Worm (Caenorhabditis elegans) whole organism, L1 larva: Measurements from ENCODE around the gene acs-7.

ENCODE experiments used
- C34B4.2 ChIP-seq: sonication (generic microtip); optimal IDR thresholded peaks from 2 replicates; lab custom pipeline; 2017; ENCODE audit warnings: mild to moderate bottlenecking, missing genetic modification characterization, missing compliant biosample characterization
- F16B12.6 ChIP-seq: fragments of 150-350 bp; optimal IDR thresholded peaks from 2 replicates; lab custom pipeline; 2014; ENCODE audit warnings: missing biosample characterization, missing genetic modification characterization
- Y116A8C.19 ChIP-seq: sonication (generic microtip); optimal IDR thresholded peaks from 2 replicates; lab custom pipeline; 2016; ENCODE audit warnings: missing compliant biosample characterization, missing genetic modification characterization, borderline replicate concordance
- alr-1 ChIP-seq: fragments of 200-800 bp; sonication (Bioruptor generic); optimal IDR thresholded peaks from 2 replicates; lab custom pipeline; 2018; ENCODE audit warnings: borderline replicate concordance, mild to moderate bottlenecking, missing genetic modification characterization, missing compliant biosample characterization
- aly-2 ChIP-seq: fragments of 150-350 bp; optimal IDR thresholded peaks from 2 replicates; lab custom pipeline; 2014; ENCODE audit warnings: missing biosample characterization, missing genetic modification characterization
- blmp-1 ChIP-seq: fragments of 150-350 bp; optimal IDR thresholded peaks from 2 replicates; lab custom pipeline; 2014; ENCODE audit warnings: missing biosample characterization, missing genetic modification characterization
- ceh-63 ChIP-seq: fragments of 200-800 bp; sonication (Bioruptor generic); optimal IDR thresholded peaks from 2 replicates; lab custom pipeline; 2018; ENCODE audit warnings: mild to moderate bottlenecking, missing genetic modification characterization, missing compliant biosample characterization
- ces-1 ChIP-seq: fragments of 150-350 bp; optimal IDR thresholded peaks from 2 replicates; lab custom pipeline; 2014; ENCODE audit warnings: missing biosample characterization, missing genetic modification reagents, missing genetic modification characterization
- dsc-1 ChIP-seq: sonication (generic microtip); optimal IDR thresholded peaks from 2 replicates; lab custom pipeline; 2016; ENCODE audit warnings: mild to moderate bottlenecking, missing genetic modification characterization, missing compliant biosample characterization
- efl-1 ChIP-seq, 4 experiments: fragments of 150-350 bp; optimal IDR thresholded peaks in 3 of 4; peaks in 1 of 4; 1 replicate in 1 of 4; 2 replicates in 3 of 4; lab custom pipeline; 2014; ENCODE audit warnings: missing biosample characterization in 2 of 4, missing genetic modification characterization in 2 of 4, missing genetic modification reagents in 2 of 4
- elt-2 ChIP-seq: sonication (generic microtip); optimal IDR thresholded peaks from 2 replicates; lab custom pipeline; 2016; ENCODE audit warnings: missing genetic modification characterization, mild to moderate bottlenecking, inconsistent platforms, missing compliant biosample characterization, missing genetic modification reagents
- ets-5 ChIP-seq: fragments of 200-800 bp; sonication (Bioruptor generic); IDR thresholded peaks from 2 replicates; pipeline ENCODE4 v1.3.6; 2022; ENCODE audit warnings: missing genetic modification characterization, missing compliant biosample characterization
- fkh-10 ChIP-seq: sonication (generic microtip); optimal IDR thresholded peaks from 2 replicates; lab custom pipeline; 2017; ENCODE audit warnings: missing biosample characterization, missing genetic modification reagents, missing genetic modification characterization
- fkh-4 ChIP-seq: sonication (generic microtip); optimal IDR thresholded peaks from 2 replicates; lab custom pipeline; 2016; ENCODE audit warnings: missing compliant biosample characterization, missing genetic modification characterization, borderline replicate concordance
- fkh-8 ChIP-seq: sonication (generic microtip); optimal IDR thresholded peaks from 2 replicates; lab custom pipeline; 2016; ENCODE audit warnings: mild to moderate bottlenecking, missing genetic modification characterization, missing compliant biosample characterization
- fos-1 ChIP-seq: fragments of 150-350 bp; optimal IDR thresholded peaks from 2 replicates; lab custom pipeline; 2014; ENCODE audit warnings: missing biosample characterization, missing genetic modification characterization
- grh-1 ChIP-seq: fragments of 200-800 bp; sonication (Bioruptor generic); IDR thresholded peaks from 2 replicates; pipeline ENCODE4 v1.3.6; 2022; ENCODE audit warnings: missing genetic modification reagents, missing genetic modification characterization, missing compliant biosample characterization
- hlh-17 ChIP-seq: fragments of 200-800 bp; sonication (Bioruptor generic); optimal IDR thresholded peaks from 2 replicates; lab custom pipeline; 2018; ENCODE audit warnings: missing genetic modification characterization, mild to moderate bottlenecking, missing compliant biosample characterization, moderate library complexity, borderline replicate concordance
- hlh-4 ChIP-seq: sonication (generic microtip); optimal IDR thresholded peaks from 2 replicates; lab custom pipeline; 2016; ENCODE audit warnings: mild to moderate bottlenecking, missing genetic modification characterization, missing compliant biosample characterization
- hpl-2 ChIP-seq: fragments of 150-350 bp; optimal IDR thresholded peaks from 2 replicates; lab custom pipeline; 2014; ENCODE audit warnings: missing biosample characterization, missing genetic modification reagents, missing genetic modification characterization
- jun-1 ChIP-seq: fragments of 150-350 bp; optimal IDR thresholded peaks from 2 replicates; lab custom pipeline; 2014; ENCODE audit warnings: missing biosample characterization, missing genetic modification reagents, missing genetic modification characterization
- lin-13 ChIP-seq: fragments of 150-350 bp; optimal IDR thresholded peaks from 2 replicates; lab custom pipeline; 2014; ENCODE audit warnings: missing biosample characterization, missing genetic modification reagents, missing genetic modification characterization
- lin-14 ChIP-seq: fragments of 200-800 bp; sonication (Bioruptor generic); optimal IDR thresholded peaks from 2 replicates; lab custom pipeline; 2018; ENCODE audit warnings: mild to moderate bottlenecking, missing genetic modification characterization, moderate library complexity, missing compliant biosample characterization
- lin-35 ChIP-seq, 2 experiments: fragments of 150-350 bp; optimal IDR thresholded peaks; 2 replicates each; lab custom pipeline; 2014; ENCODE audit warnings: missing biosample characterization in 2 of 2, missing genetic modification characterization in 2 of 2, missing genetic modification reagents in 2 of 2
- lir-3 ChIP-seq: sonication (generic microtip); optimal IDR thresholded peaks from 2 replicates; lab custom pipeline; 2016; ENCODE audit warnings: mild to moderate bottlenecking, missing genetic modification characterization, moderate library complexity, missing compliant biosample characterization; ENCODE audit not compliant: poor library complexity
- lsy-2 ChIP-seq, 2 experiments: fragments of 150-350 bp; optimal IDR thresholded peaks; 2 replicates each; lab custom pipeline; 2014; ENCODE audit warnings: missing biosample characterization in 2 of 2, missing genetic modification characterization in 2 of 2
- mdl-1 ChIP-seq, 2 experiments: fragments of 150-350 bp; optimal IDR thresholded peaks; 2 replicates each; lab custom pipeline; 2014 to 2017; ENCODE audit warnings: missing biosample characterization in 2 of 2, missing genetic modification characterization in 2 of 2, inconsistent platforms in 1 of 2
- mep-1 ChIP-seq: fragments of 150-350 bp; optimal IDR thresholded peaks from 2 replicates; lab custom pipeline; 2014; ENCODE audit warnings: missing biosample characterization, missing genetic modification characterization
- nhr-19 ChIP-seq: fragments of 200-800 bp; sonication (Bioruptor generic); conservative IDR thresholded peaks from 2 replicates; pipeline ENCODE4 v1.3.6; 2022; ENCODE audit warnings: missing genetic modification characterization, missing compliant biosample characterization
- nhr-20 ChIP-seq: sonication (generic microtip); optimal IDR thresholded peaks from 2 replicates; lab custom pipeline; 2016; ENCODE audit warnings: mild to moderate bottlenecking, missing genetic modification characterization, missing compliant biosample characterization
- nhr-47 ChIP-seq: sonication (generic microtip); optimal IDR thresholded peaks from 2 replicates; lab custom pipeline; 2016; ENCODE audit warnings: mild to moderate bottlenecking, missing genetic modification characterization, moderate library complexity, missing compliant biosample characterization
- nhr-71 ChIP-seq: sonication (generic microtip); optimal IDR thresholded peaks from 2 replicates; lab custom pipeline; 2016; ENCODE audit warnings: mild to moderate bottlenecking, missing genetic modification characterization, moderate library complexity, missing compliant biosample characterization
- nhr-76 ChIP-seq: sonication (generic microtip); optimal IDR thresholded peaks from 2 replicates; lab custom pipeline; 2017; ENCODE audit warnings: missing biosample characterization, missing genetic modification characterization
- nhr-90 ChIP-seq: sonication (generic microtip); optimal IDR thresholded peaks from 2 replicates; lab custom pipeline; 2016; ENCODE audit warnings: mild to moderate bottlenecking, missing genetic modification characterization, missing compliant biosample characterization; ENCODE audit not compliant: poor library complexity
- pag-3 ChIP-seq: sonication (generic microtip); optimal IDR thresholded peaks from 2 replicates; lab custom pipeline; 2017; ENCODE audit warnings: missing genetic modification characterization, mild to moderate bottlenecking, missing compliant biosample characterization, antibody characterized with exemption, borderline replicate concordance; ENCODE audit not compliant: insufficient read depth
- pax-3 ChIP-seq: fragments of 200-800 bp; sonication (Bioruptor generic); optimal IDR thresholded peaks from 2 replicates; lab custom pipeline; 2018; ENCODE audit warnings: mild to moderate bottlenecking, missing genetic modification characterization, moderate library complexity, missing compliant biosample characterization
- pqm-1 ChIP-seq: sonication (generic microtip); optimal IDR thresholded peaks from 3 replicates; lab custom pipeline; 2017; ENCODE audit warnings: missing biosample characterization, missing genetic modification characterization
- skn-1 ChIP-seq: fragments of 150-350 bp; optimal IDR thresholded peaks from 2 replicates; lab custom pipeline; 2014; ENCODE audit warnings: missing biosample characterization, missing genetic modification characterization
- snpc-4 ChIP-seq: fragments of 150-350 bp; optimal IDR thresholded peaks from 2 replicates; lab custom pipeline; 2014; ENCODE audit warnings: missing biosample characterization, missing genetic modification characterization
- sox-4 ChIP-seq: sonication (generic microtip); optimal IDR thresholded peaks from 2 replicates; lab custom pipeline; 2016; ENCODE audit warnings: missing genetic modification characterization, missing compliant biosample characterization
- sptf-1 ChIP-seq: fragments of 150-350 bp; optimal IDR thresholded peaks from 2 replicates; lab custom pipeline; 2014; ENCODE audit warnings: missing biosample characterization, missing genetic modification characterization
- sup-37 ChIP-seq: fragments of 200-800 bp; sonication (Bioruptor generic); optimal IDR thresholded peaks from 2 replicates; lab custom pipeline; 2018; ENCODE audit warnings: mild to moderate bottlenecking, missing genetic modification characterization, missing compliant biosample characterization
- tbx-2 ChIP-seq: sonication (generic microtip); optimal IDR thresholded peaks from 2 replicates; lab custom pipeline; 2016; ENCODE audit warnings: missing genetic modification characterization, missing compliant biosample characterization
- unc-130 ChIP-seq: fragments of 150-350 bp; optimal IDR thresholded peaks from 2 replicates; lab custom pipeline; 2017; ENCODE audit warnings: missing biosample characterization, missing genetic modification characterization, inconsistent platforms
- unc-30 ChIP-seq: sonication (generic microtip); optimal IDR thresholded peaks from 2 replicates; lab custom pipeline; 2017; ENCODE audit warnings: missing biosample characterization, missing genetic modification characterization
- unc-86 ChIP-seq: sonication (generic microtip); optimal IDR thresholded peaks from 2 replicates; lab custom pipeline; 2016; ENCODE audit warnings: missing genetic modification characterization, missing compliant biosample characterization
- unc-98 ChIP-seq: fragments of 200-800 bp; sonication (Bioruptor generic); IDR thresholded peaks from 2 replicates; pipeline ENCODE4 v1.3.6; 2022; ENCODE audit warnings: missing genetic modification characterization, missing compliant biosample characterization
- vab-15 ChIP-seq: sonication (generic microtip); optimal IDR thresholded peaks from 2 replicates; lab custom pipeline; 2017; ENCODE audit warnings: missing genotype, mild to moderate bottlenecking, missing genetic modification characterization, missing compliant biosample characterization
- xbp-1 ChIP-seq: sonication (generic microtip); optimal IDR thresholded peaks from 2 replicates; lab custom pipeline; 2016; ENCODE audit warnings: missing genetic modification characterization, missing compliant biosample characterization
- zag-1 ChIP-seq: fragments of 150-350 bp; optimal IDR thresholded peaks from 2 replicates; lab custom pipeline; 2014; ENCODE audit warnings: missing biosample characterization, missing genetic modification characterization
- zip-4 ChIP-seq: fragments of 200-800 bp; sonication (Bioruptor generic); optimal IDR thresholded peaks from 2 replicates; lab custom pipeline; 2018; ENCODE audit warnings: mild to moderate bottlenecking, missing genetic modification characterization, moderate library complexity, missing compliant biosample characterization

The acs-7 gene

ce11 chrII:9291632-9292031 lies at the start of gene acs-7:
Gene acs-7 (plus strand): TSS chrII:9292017.
- TF ChIP-seq nhr-76 (tag; lab: Kevin White, UChicago) = no peak
- TF ChIP-seq mep-1 (tag; lab: Kevin White, UChicago) = no peak
- TF ChIP-seq hpl-2 = no peak
- TF ChIP-seq zip-4 (GFP tag; lab: Kevin White, UChicago) = no peak
- TF ChIP-seq unc-130 (tag; lab: Kevin White, UChicago) = no peak
- no peak for TF ChIP-seq sptf-1 (tag; lab: Kevin White, UChicago)
- TF ChIP-seq sox-4 (tag; lab: Kevin White, UChicago) = no peak
- no peak for TF ChIP-seq Y116A8C.19 (tag; lab: Kevin White, UChicago)
- TF ChIP-seq blmp-1 (tag; lab: Kevin White, UChicago) = peak; percentile 8
- no peak for TF ChIP-seq efl-1 (optimal IDR thresholded peaks at IDR 0.05; lab: Kevin White, UChicago)
- no peak for TF ChIP-seq efl-1 (GFP tag; optimal IDR thresholded peaks at IDR 0.05 in 1 of 2; lab: Kevin White, UChicago)
- TF ChIP-seq hlh-17 (GFP tag; lab: Kevin White, UChicago) = no peak
- no peak for TF ChIP-seq mdl-1 (tag; optimal IDR thresholded peaks at IDR 0.05; lab: Kevin White, UChicago)
- no peak for TF ChIP-seq hlh-4 (tag; lab: Kevin White, UChicago)
- TF ChIP-seq fkh-8 = no peak
- TF ChIP-seq pag-3 (tag; lab: Kevin White, UChicago) = no peak
- no peak for TF ChIP-seq jun-1
- TF ChIP-seq xbp-1 (tag; lab: Kevin White, UChicago) = no peak
- no peak for TF ChIP-seq sup-37 (GFP tag; lab: Kevin White, UChicago)
- TF ChIP-seq nhr-20 = peak; percentile 42
- no peak for TF ChIP-seq lir-3 (tag; lab: Kevin White, UChicago)
- no peak for TF ChIP-seq lin-13 (GFP tag; lab: Kevin White, UChicago)
- TF ChIP-seq ces-1 (GFP tag; lab: Kevin White, UChicago) = no peak
- peak in 1 of 2 experiments; percentile 37 for TF ChIP-seq lin-35 (GFP tag; optimal IDR thresholded peaks at IDR 0.05; lab: Kevin White, UChicago)
- TF ChIP-seq nhr-71 = peak; percentile 10
- TF ChIP-seq pax-3 (tag; lab: Kevin White, UChicago) = no peak
- TF ChIP-seq pqm-1 (tag; lab: Kevin White, UChicago) = peak; percentile 64
- peak; percentile 94 for TF ChIP-seq elt-2
- no peak for TF ChIP-seq tbx-2 (tag; lab: Kevin White, UChicago)
- peak; percentile 41 for TF ChIP-seq lin-14
- TF ChIP-seq fkh-10 (GFP tag; lab: Kevin White, UChicago) = no peak
- no peak for TF ChIP-seq zag-1
- peak; percentile 21 for TF ChIP-seq nhr-90 (tag; lab: Kevin White, UChicago)
- TF ChIP-seq F16B12.6 (tag; lab: Kevin White, UChicago) = no peak
- no peak for TF ChIP-seq ets-5
- TF ChIP-seq snpc-4 (tag; lab: Kevin White, UChicago) = no peak
- no peak for TF ChIP-seq fos-1

- TF ChIP-seq jun-1 = peak; percentile 6
- TF ChIP-seq alr-1 = no peak
- TF ChIP-seq mdl-1 (tag; optimal IDR thresholded peaks at IDR 0.05; lab: Kevin White, UChicago) = peak in 1 of 2 experiments; percentile 47
- no peak for TF ChIP-seq sptf-1 (tag; lab: Kevin White, UChicago)
- no peak for TF ChIP-seq zag-1
- no peak for TF ChIP-seq sox-4 (tag; lab: Kevin White, UChicago)
- TF ChIP-seq fkh-8 = no peak
- TF ChIP-seq ceh-63 (GFP tag; lab: Kevin White, UChicago) = no peak
- TF ChIP-seq vab-15 (tag; lab: Kevin White, UChicago) = no peak
- no peak for TF ChIP-seq aly-2 (tag; lab: Kevin White, UChicago)
- TF ChIP-seq C34B4.2 (tag; lab: Kevin White, UChicago) = no peak
- TF ChIP-seq nhr-47 (tag; lab: Kevin White, UChicago) = peak; percentile 65
- peak; percentile 49 for TF ChIP-seq blmp-1 (tag; lab: Kevin White, UChicago)
- peak; percentile 34 for TF ChIP-seq unc-86
- TF ChIP-seq unc-30 (tag; lab: Kevin White, UChicago) = no peak
- TF ChIP-seq skn-1 (tag; lab: Kevin White, UChicago) = peak; percentile 46
- TF ChIP-seq nhr-19 (GFP tag; lab: Robert Waterston, UW) = peak; percentile 41; the same call in 1 of the 2 replicates
- 0 out of 2 replicates have a peak, but pooled peaks have one; percentile 6 for TF ChIP-seq grh-1 (GFP tag; lab: Robert Waterston, UW)
- TF ChIP-seq unc-98 (GFP tag; lab: Robert Waterston, UW) = no peak
- peak; percentile 10 for TF ChIP-seq dsc-1 (tag; lab: Kevin White, UChicago)
- no peak for TF ChIP-seq fkh-4 (tag; lab: Kevin White, UChicago)
- peak; percentile 72 to 79 for TF ChIP-seq lsy-2 (tag; optimal IDR thresholded peaks at IDR 0.05; lab: Kevin White, UChicago)
Measured at ce11 chrII:9242804-9243203, 49.0 kb upstream of the acs-7 start.
